Worm (Caenorhabditis elegans) whole organism, L1 larva: ENCODE data around the gene spat-2.

Experiments used
- C04F5.9 ChIP-seq: sonication (generic microtip); optimal IDR thresholded peaks from 2 replicates; lab custom pipeline; 2016; ENCODE audit warnings: missing genetic modification characterization, missing compliant biosample characterization
- C34B4.2 ChIP-seq: sonication (generic microtip); optimal IDR thresholded peaks from 2 replicates; lab custom pipeline; 2017; ENCODE audit warnings: mild to moderate bottlenecking, missing genetic modification characterization, missing compliant biosample characterization
- F16B12.6 ChIP-seq: fragments of 150-350 bp; optimal IDR thresholded peaks from 2 replicates; lab custom pipeline; 2014; ENCODE audit warnings: missing biosample characterization, missing genetic modification characterization
- alr-1 ChIP-seq: fragments of 200-800 bp; sonication (Bioruptor generic); optimal IDR thresholded peaks from 2 replicates; lab custom pipeline; 2018; ENCODE audit warnings: borderline replicate concordance, mild to moderate bottlenecking, missing genetic modification characterization, missing compliant biosample characterization
- aly-2 ChIP-seq: fragments of 150-350 bp; optimal IDR thresholded peaks from 2 replicates; lab custom pipeline; 2014; ENCODE audit warnings: missing biosample characterization, missing genetic modification characterization
- ama-1 ChIP-seq: fragments of 150-350 bp; optimal IDR thresholded peaks from 2 replicates; lab custom pipeline; 2014
- ceh-82 ChIP-seq, 3 experiments: fragments of 150-350 bp in 1 of 3; sonication (generic microtip) in 2 of 3; optimal IDR thresholded peaks; 2 replicates each; lab custom pipeline; 2014 to 2017; ENCODE audit warnings: missing biosample characterization in 3 of 3, missing genetic modification characterization in 3 of 3
- ces-1 ChIP-seq: fragments of 150-350 bp; optimal IDR thresholded peaks from 2 replicates; lab custom pipeline; 2014; ENCODE audit warnings: missing biosample characterization, missing genetic modification reagents, missing genetic modification characterization
- dpl-1 ChIP-seq, 3 experiments: fragments of 150-350 bp in 2 of 3; sonication (generic microtip) in 1 of 3; optimal IDR thresholded peaks; 2 replicates each; lab custom pipeline; 2014 to 2017; ENCODE audit warnings: missing biosample characterization in 3 of 3, missing genetic modification characterization in 3 of 3, missing genetic modification reagents in 3 of 3
- efl-1 ChIP-seq, 4 experiments: fragments of 150-350 bp; optimal IDR thresholded peaks in 3 of 4; peaks in 1 of 4; 1 replicate in 1 of 4; 2 replicates in 3 of 4; lab custom pipeline; 2014; ENCODE audit warnings: missing biosample characterization in 2 of 4, missing genetic modification characterization in 2 of 4, missing genetic modification reagents in 2 of 4
- egl-13 ChIP-seq: sonication (generic microtip); optimal IDR thresholded peaks from 2 replicates; lab custom pipeline; 2016; ENCODE audit warnings: missing genotype, missing genetic modification reagents, missing genetic modification characterization, missing compliant biosample characterization
- egl-27 ChIP-seq, 2 experiments: fragments of 150-350 bp in 1 of 2; sonication (generic microtip); optimal IDR thresholded peaks; 3 replicates each; lab custom pipeline; 2017 to 2018; ENCODE audit warnings: missing biosample characterization in 2 of 2, missing genetic modification characterization in 2 of 2, missing genetic modification reagents in 2 of 2
- elt-2 ChIP-seq: sonication (generic microtip); optimal IDR thresholded peaks from 2 replicates; lab custom pipeline; 2016; ENCODE audit warnings: missing genetic modification characterization, mild to moderate bottlenecking, inconsistent platforms, missing compliant biosample characterization, missing genetic modification reagents
- ets-5 ChIP-seq: fragments of 200-800 bp; sonication (Bioruptor generic); IDR thresholded peaks from 2 replicates; pipeline ENCODE4 v1.3.6; 2022; ENCODE audit warnings: missing genetic modification characterization, missing compliant biosample characterization
- fkh-8 ChIP-seq: sonication (generic microtip); optimal IDR thresholded peaks from 2 replicates; lab custom pipeline; 2016; ENCODE audit warnings: mild to moderate bottlenecking, missing genetic modification characterization, missing compliant biosample characterization
- fos-1 ChIP-seq: fragments of 150-350 bp; optimal IDR thresholded peaks from 2 replicates; lab custom pipeline; 2014; ENCODE audit warnings: missing biosample characterization, missing genetic modification characterization
- hlh-17 ChIP-seq: fragments of 200-800 bp; sonication (Bioruptor generic); optimal IDR thresholded peaks from 2 replicates; lab custom pipeline; 2018; ENCODE audit warnings: missing genetic modification characterization, mild to moderate bottlenecking, missing compliant biosample characterization, moderate library complexity, borderline replicate concordance
- hlh-4 ChIP-seq: sonication (generic microtip); optimal IDR thresholded peaks from 2 replicates; lab custom pipeline; 2016; ENCODE audit warnings: mild to moderate bottlenecking, missing genetic modification characterization, missing compliant biosample characterization
- hpl-2 ChIP-seq: fragments of 150-350 bp; optimal IDR thresholded peaks from 2 replicates; lab custom pipeline; 2014; ENCODE audit warnings: missing biosample characterization, missing genetic modification reagents, missing genetic modification characterization
- lin-13 ChIP-seq: fragments of 150-350 bp; optimal IDR thresholded peaks from 2 replicates; lab custom pipeline; 2014; ENCODE audit warnings: missing biosample characterization, missing genetic modification reagents, missing genetic modification characterization
- lin-15B ChIP-seq: fragments of 150-350 bp; sonication (generic microtip); optimal IDR thresholded peaks from 3 replicates; lab custom pipeline; 2014; ENCODE audit warnings: missing biosample characterization, missing genetic modification characterization
- lin-35 ChIP-seq, 2 experiments: fragments of 150-350 bp; optimal IDR thresholded peaks; 2 replicates each; lab custom pipeline; 2014; ENCODE audit warnings: missing biosample characterization in 2 of 2, missing genetic modification characterization in 2 of 2, missing genetic modification reagents in 2 of 2
- lin-39 ChIP-seq: fragments of 150-350 bp; optimal IDR thresholded peaks from 2 replicates; lab custom pipeline; 2014; ENCODE audit warnings: missing biosample characterization, missing genetic modification reagents, missing genetic modification characterization
- lir-3 ChIP-seq: sonication (generic microtip); optimal IDR thresholded peaks from 2 replicates; lab custom pipeline; 2016; ENCODE audit warnings: mild to moderate bottlenecking, missing genetic modification characterization, moderate library complexity, missing compliant biosample characterization; ENCODE audit not compliant: poor library complexity
- mef-2 ChIP-seq: fragments of 150-350 bp; optimal IDR thresholded peaks from 2 replicates; lab custom pipeline; 2014; ENCODE audit warnings: missing biosample characterization, missing genetic modification characterization
- mep-1 ChIP-seq: fragments of 150-350 bp; optimal IDR thresholded peaks from 2 replicates; lab custom pipeline; 2014; ENCODE audit warnings: missing biosample characterization, missing genetic modification characterization
- nhr-11 ChIP-seq: fragments of 150-350 bp; optimal IDR thresholded peaks from 2 replicates; lab custom pipeline; 2014; ENCODE audit warnings: missing biosample characterization, missing genetic modification characterization
- nhr-12 ChIP-seq: sonication (generic microtip); optimal IDR thresholded peaks from 2 replicates; lab custom pipeline; 2017; ENCODE audit warnings: missing biosample characterization, missing genetic modification characterization
- nhr-237 ChIP-seq: fragments of 150-350 bp; optimal IDR thresholded peaks from 2 replicates; lab custom pipeline; 2014; ENCODE audit warnings: missing biosample characterization, missing genetic modification characterization
- nhr-28 ChIP-seq: fragments of 150-350 bp; optimal IDR thresholded peaks from 2 replicates; lab custom pipeline; 2014; ENCODE audit warnings: missing biosample characterization, missing genetic modification characterization
- nhr-47 ChIP-seq: sonication (generic microtip); optimal IDR thresholded peaks from 2 replicates; lab custom pipeline; 2016; ENCODE audit warnings: mild to moderate bottlenecking, missing genetic modification characterization, moderate library complexity, missing compliant biosample characterization
- nhr-71 ChIP-seq: sonication (generic microtip); optimal IDR thresholded peaks from 2 replicates; lab custom pipeline; 2016; ENCODE audit warnings: mild to moderate bottlenecking, missing genetic modification characterization, moderate library complexity, missing compliant biosample characterization
- nhr-76 ChIP-seq: sonication (generic microtip); optimal IDR thresholded peaks from 2 replicates; lab custom pipeline; 2017; ENCODE audit warnings: missing biosample characterization, missing genetic modification characterization
- nhr-77 ChIP-seq: fragments of 150-350 bp; optimal IDR thresholded peaks from 2 replicates; lab custom pipeline; 2014; ENCODE audit warnings: missing biosample characterization, missing genetic modification characterization
- nhr-84 ChIP-seq: sonication (generic microtip); optimal IDR thresholded peaks from 2 replicates; lab custom pipeline; 2017; ENCODE audit warnings: missing biosample characterization, missing genetic modification characterization
- nhr-85 ChIP-seq: sonication (generic microtip); peaks from one replicate; lab custom pipeline; 2016; ENCODE audit warnings: missing genetic modification characterization, inconsistent platforms, missing compliant biosample characterization
- nhr-90 ChIP-seq: sonication (generic microtip); optimal IDR thresholded peaks from 2 replicates; lab custom pipeline; 2016; ENCODE audit warnings: mild to moderate bottlenecking, missing genetic modification characterization, missing compliant biosample characterization; ENCODE audit not compliant: poor library complexity
- pag-3 ChIP-seq: sonication (generic microtip); optimal IDR thresholded peaks from 2 replicates; lab custom pipeline; 2017; ENCODE audit warnings: missing genetic modification characterization, mild to moderate bottlenecking, missing compliant biosample characterization, antibody characterized with exemption, borderline replicate concordance; ENCODE audit not compliant: insufficient read depth
- pqm-1 ChIP-seq: sonication (generic microtip); optimal IDR thresholded peaks from 3 replicates; lab custom pipeline; 2017; ENCODE audit warnings: missing biosample characterization, missing genetic modification characterization
- rnt-1 ChIP-seq: sonication (generic microtip); optimal IDR thresholded peaks from 2 replicates; lab custom pipeline; 2016; ENCODE audit warnings: mild to moderate bottlenecking, missing genetic modification characterization, moderate library complexity, missing compliant biosample characterization
- skn-1 ChIP-seq: fragments of 150-350 bp; optimal IDR thresholded peaks from 2 replicates; lab custom pipeline; 2014; ENCODE audit warnings: missing biosample characterization, missing genetic modification characterization
- snpc-4 ChIP-seq: fragments of 150-350 bp; optimal IDR thresholded peaks from 2 replicates; lab custom pipeline; 2014; ENCODE audit warnings: missing biosample characterization, missing genetic modification characterization
- sox-4 ChIP-seq: sonication (generic microtip); optimal IDR thresholded peaks from 2 replicates; lab custom pipeline; 2016; ENCODE audit warnings: missing genetic modification characterization, missing compliant biosample characterization
- sptf-1 ChIP-seq: fragments of 150-350 bp; optimal IDR thresholded peaks from 2 replicates; lab custom pipeline; 2014; ENCODE audit warnings: missing biosample characterization, missing genetic modification characterization
- tlp-1 ChIP-seq: fragments of 150-350 bp; optimal IDR thresholded peaks from 2 replicates; lab custom pipeline; 2014; ENCODE audit warnings: missing biosample characterization, missing genetic modification characterization
- unc-130 ChIP-seq: fragments of 150-350 bp; optimal IDR thresholded peaks from 2 replicates; lab custom pipeline; 2017; ENCODE audit warnings: missing biosample characterization, missing genetic modification characterization, inconsistent platforms
- unc-30 ChIP-seq: sonication (generic microtip); optimal IDR thresholded peaks from 2 replicates; lab custom pipeline; 2017; ENCODE audit warnings: missing biosample characterization, missing genetic modification characterization
- unc-62 ChIP-seq: fragments of 150-350 bp; optimal IDR thresholded peaks from 2 replicates; lab custom pipeline; 2014; ENCODE audit warnings: missing biosample characterization, missing genetic modification reagents, missing genetic modification characterization
- unc-86 ChIP-seq: sonication (generic microtip); optimal IDR thresholded peaks from 2 replicates; lab custom pipeline; 2016; ENCODE audit warnings: missing genetic modification characterization, missing compliant biosample characterization
- unc-98 ChIP-seq: fragments of 200-800 bp; sonication (Bioruptor generic); IDR thresholded peaks from 2 replicates; pipeline ENCODE4 v1.3.6; 2022; ENCODE audit warnings: missing genetic modification characterization, missing compliant biosample characterization
- xbp-1 ChIP-seq: sonication (generic microtip); optimal IDR thresholded peaks from 2 replicates; lab custom pipeline; 2016; ENCODE audit warnings: missing genetic modification characterization, missing compliant biosample characterization
- ztf-11 ChIP-seq, 2 experiments: sonication (generic microtip); optimal IDR thresholded peaks; 2 replicates each; lab custom pipeline; 2016 to 2017; ENCODE audit warnings: missing genetic modification characterization in 2 of 2, missing biosample characterization in 1 of 2, missing compliant biosample characterization in 1 of 2
- ztf-4 ChIP-seq: fragments of 150-350 bp; optimal IDR thresholded peaks from 2 replicates; lab custom pipeline; 2014; ENCODE audit warnings: missing biosample characterization, missing genetic modification characterization

spat-2 gene

ce11 chrIII:11110756-11111155, 74.0 kb downstream of the spat-2 start (continued):
- no peak for TF ChIP-seq C34B4.2 (tag; lab: Kevin White, UChicago)
- peak; percentile 77 for TF ChIP-seq unc-86 (tag; lab: Kevin White, UChicago)
- TF ChIP-seq snpc-4, result peak; percentile 74
- TF ChIP-seq skn-1 (tag; lab: Kevin White, UChicago), result peak; percentile 55
- no peak for TF ChIP-seq nhr-76 (tag; lab: Kevin White, UChicago)
- TF ChIP-seq egl-27 (tag; optimal IDR thresholded peaks at IDR 0.05; lab: Kevin White, UChicago), result no peak
- TF ChIP-seq unc-62 (GFP tag; lab: Kevin White, UChicago), result no peak
- TF ChIP-seq nhr-90 (tag; lab: Kevin White, UChicago), result peak; percentile 78
- TF ChIP-seq hlh-4, result no peak
- peak; percentile 66 to 83 for TF ChIP-seq lin-35 (GFP tag; optimal IDR thresholded peaks at IDR 0.05; lab: Kevin White, UChicago)
- TF ChIP-seq lin-15B, result peak; percentile 57
- TF ChIP-seq ets-5 (GFP tag; lab: Robert Waterston, UW), result no peak
- peak; percentile 50 to 89 (median 83) for TF ChIP-seq ceh-82 (tag; optimal IDR thresholded peaks at IDR 0.05; lab: Kevin White, UChicago)
- no peak for TF ChIP-seq ztf-4
- peak; percentile 64 to 81 (median 75) for TF ChIP-seq dpl-1 (GFP tag; optimal IDR thresholded peaks at IDR 0.05; lab: Kevin White, UChicago)
- peak; percentile 57 for TF ChIP-seq lin-39 (tag; lab: Kevin White, UChicago)
- peak; percentile 75 for TF ChIP-seq xbp-1 (tag; lab: Kevin White, UChicago)
- TF ChIP-seq lir-3, result peak; percentile 73
- TF ChIP-seq rnt-1 (tag; lab: Kevin White, UChicago), result peak; percentile 96
- TF ChIP-seq nhr-85 (tag; lab: Kevin White, UChicago), result peak; percentile 70
- peak; percentile 53 for TF ChIP-seq sox-4 (tag; lab: Kevin White, UChicago)
- no peak for TF ChIP-seq ama-1 (lab: Kevin White, UChicago)
- no peak for TF ChIP-seq aly-2 (tag; lab: Kevin White, UChicago)
- no peak for TF ChIP-seq hlh-17
- no peak for TF ChIP-seq fos-1 (tag; lab: Kevin White, UChicago)
- peak; percentile 88 for TF ChIP-seq nhr-71 (tag; lab: Kevin White, UChicago)
- no peak for TF ChIP-seq pqm-1
- peak; percentile 8 for TF ChIP-seq lin-13 (GFP tag; lab: Kevin White, UChicago)
- TF ChIP-seq tlp-1 (tag; lab: Kevin White, UChicago), result no peak
- TF ChIP-seq fkh-8, result peak; percentile 72
- TF ChIP-seq nhr-28 (tag; lab: Kevin White, UChicago), result no peak
- TF ChIP-seq nhr-11 (tag; lab: Kevin White, UChicago), result peak; percentile 38
- peak; percentile 79 for TF ChIP-seq unc-98 (GFP tag; lab: Robert Waterston, UW)
- TF ChIP-seq ztf-11 (tag; optimal IDR thresholded peaks at IDR 0.05; lab: Kevin White, UChicago), result peak in 1 of 2 experiments; percentile 67
- peak; percentile 57 for TF ChIP-seq elt-2 (tag; lab: Kevin White, UChicago)
- peak; percentile 69 for TF ChIP-seq egl-13
- TF ChIP-seq efl-1 (optimal IDR thresholded peaks at IDR 0.05; lab: Kevin White, UChicago), result peak; percentile 88
- TF ChIP-seq efl-1 (GFP tag; optimal IDR thresholded peaks at IDR 0.05 in 1 of 2; lab: Kevin White, UChicago), result peak; percentile 78 to 98
- no peak for TF ChIP-seq mef-2 (tag; lab: Kevin White, UChicago)
- TF ChIP-seq ces-1 (GFP tag; lab: Kevin White, UChicago), result no peak
- TF ChIP-seq hpl-2, result no peak
- no peak for TF ChIP-seq pag-3 (tag; lab: Kevin White, UChicago)
- no peak for TF ChIP-seq unc-130 (tag; lab: Kevin White, UChicago)
- TF ChIP-seq unc-30 (tag; lab: Kevin White, UChicago), result no peak
- TF ChIP-seq mep-1, result peak; percentile 72
- TF ChIP-seq nhr-237 (tag; lab: Kevin White, UChicago), result no peak
- TF ChIP-seq C04F5.9 (tag; lab: Kevin White, UChicago), result peak; percentile 69
- no peak for TF ChIP-seq sptf-1 (tag; lab: Kevin White, UChicago)
- no peak for TF ChIP-seq nhr-84 (tag; lab: Kevin White, UChicago)
- peak; percentile 43 for TF ChIP-seq alr-1 (tag; lab: Kevin White, UChicago)
- peak; percentile 91 for TF ChIP-seq nhr-47 (tag; lab: Kevin White, UChicago)
- TF ChIP-seq F16B12.6 (tag; lab: Kevin White, UChicago), result peak; percentile 59
- peak; percentile 44 for TF ChIP-seq nhr-77 (tag; lab: Kevin White, UChicago)
- no peak for TF ChIP-seq nhr-12 (tag; lab: Kevin White, UChicago)
